Fruit fly (Drosophila melanogaster) whole organism, embryonic: ENCODE results near the gene CG16965.
A peak's percentile ranks its signal among the peaks of the same experiment; 100 is the strongest.

Experiments used
- Atf6 ChIP-seq: fragments of 200-800 bp; sonication (Bioruptor generic); IDR thresholded peaks from 2 replicates; pipeline ENCODE4 v1.3.6; 2022; ENCODE audit warnings: missing biosample characterization, missing genetic modification characterization
- Bdp1 ChIP-seq: fragments of 200-800 bp; sonication (Bioruptor generic); optimal IDR thresholded peaks from 3 replicates; lab custom pipeline; 2016; ENCODE audit warnings: missing biosample characterization, missing genetic modification characterization
- CG11456 ChIP-seq: fragments of 200-800 bp; sonication (Bioruptor generic); IDR thresholded peaks from 3 replicates; pipeline ENCODE4 v1.3.6; 2022; ENCODE audit warnings: missing biosample characterization, missing genetic modification characterization
- CG12071 ChIP-seq: fragments of 200-800 bp; sonication (Bioruptor generic); optimal IDR thresholded peaks from 3 replicates; lab custom pipeline; 2018; ENCODE audit warnings: missing biosample characterization, mild to moderate bottlenecking, missing genetic modification characterization
- CG12104 ChIP-seq: fragments of 200-800 bp; sonication (Bioruptor generic); optimal IDR thresholded peaks from 3 replicates; lab custom pipeline; 2016; ENCODE audit warnings: missing biosample characterization, missing genetic modification characterization
- CG12769 ChIP-seq: fragments of 200-800 bp; sonication (Bioruptor generic); optimal IDR thresholded peaks from 2 replicates; lab custom pipeline; 2019; ENCODE audit warnings: missing biosample characterization, mild to moderate bottlenecking, missing genetic modification characterization, moderate library complexity
- CG15269 ChIP-seq: fragments of 200-800 bp; sonication (Bioruptor generic); optimal IDR thresholded peaks from 2 replicates; lab custom pipeline; 2018; ENCODE audit warnings: missing biosample characterization, mild to moderate bottlenecking, missing genetic modification characterization, moderate library complexity
- CG15514 ChIP-seq: fragments of 200-800 bp; sonication (Bioruptor generic); optimal IDR thresholded peaks from 3 replicates; lab custom pipeline; 2017; ENCODE audit warnings: missing biosample characterization, missing genetic modification characterization, mild to moderate bottlenecking, moderate library complexity, missing genetic modification reagents
- CG15696 ChIP-seq: fragments of 200-800 bp; sonication (Bioruptor generic); optimal IDR thresholded peaks from 2 replicates; lab custom pipeline; 2019; ENCODE audit warnings: missing biosample characterization, mild to moderate bottlenecking, missing genetic modification characterization, moderate library complexity
- CG17568 ChIP-seq: fragments of 200-800 bp; sonication (Bioruptor generic); optimal IDR thresholded peaks from 2 replicates; lab custom pipeline; 2018; ENCODE audit warnings: missing biosample characterization, mild to moderate bottlenecking, missing genetic modification characterization, moderate library complexity
- CG17912 ChIP-seq: fragments of 200-800 bp; sonication (Bioruptor generic); optimal IDR thresholded peaks from 2 replicates; lab custom pipeline; 2018; ENCODE audit warnings: missing biosample characterization, mild to moderate bottlenecking, missing genetic modification characterization
- CG1832 ChIP-seq: fragments of 200-800 bp; sonication (Bioruptor generic); optimal IDR thresholded peaks from 2 replicates; lab custom pipeline; 2017; ENCODE audit warnings: missing biosample characterization, mild to moderate bottlenecking, missing genetic modification characterization, inconsistent platforms
- CG2678 ChIP-seq: fragments of 200-800 bp; sonication (Bioruptor generic); optimal IDR thresholded peaks from 3 replicates; lab custom pipeline; 2019; ENCODE audit warnings: missing biosample characterization, mild to moderate bottlenecking, missing genetic modification characterization, moderate library complexity
- CG42726 ChIP-seq: fragments of 200-800 bp; sonication (Bioruptor generic); IDR thresholded peaks from 2 replicates; pipeline ENCODE4 v1.3.6; 2022; ENCODE audit warnings: missing biosample characterization, missing genetic modification characterization; ENCODE audit not compliant: partially characterized antibody
- CG7839 ChIP-seq: fragments of 200-800 bp; sonication (Bioruptor generic); optimal IDR thresholded peaks from 3 replicates; lab custom pipeline; 2018; ENCODE audit warnings: missing biosample characterization, mild to moderate bottlenecking, missing genetic modification characterization, moderate library complexity
- CG9932 ChIP-seq: fragments of 200-800 bp; sonication (Bioruptor generic); IDR thresholded peaks from 2 replicates; pipeline ENCODE4 v1.3.6; 2022; ENCODE audit warnings: missing biosample characterization, missing genetic modification characterization
- Drgx ChIP-seq: fragments of 200-800 bp; sonication (Bioruptor generic); IDR thresholded peaks from 2 replicates; pipeline ENCODE4 v1.3.6; 2022; ENCODE audit warnings: missing biosample characterization, missing genetic modification characterization
- Hmr ChIP-seq: fragments of 200-800 bp; sonication (Bioruptor generic); optimal IDR thresholded peaks from 3 replicates; lab custom pipeline; 2017; ENCODE audit warnings: mild to moderate bottlenecking, missing biosample characterization, missing genetic modification reagents, missing genetic modification characterization
- Jarid2 ChIP-seq: fragments of 200-800 bp; sonication (Bioruptor generic); optimal IDR thresholded peaks from 3 replicates; lab custom pipeline; 2017; ENCODE audit warnings: mild to moderate bottlenecking, missing biosample characterization, missing genetic modification reagents, missing genetic modification characterization
- Mrtf ChIP-seq: fragments of 200-800 bp; sonication (Bioruptor generic); IDR thresholded peaks from 3 replicates; pipeline ENCODE4 v1.3.6; 2022; ENCODE audit warnings: missing biosample characterization, missing genetic modification characterization
- Nf-YC ChIP-seq: fragments of 200-800 bp; optimal IDR thresholded peaks from 3 replicates; lab custom pipeline; 2019; ENCODE audit warnings: missing biosample characterization, mild to moderate bottlenecking, missing genetic modification characterization, moderate library complexity
- PHDP ChIP-seq: fragments of 200-800 bp; sonication (Bioruptor generic); optimal IDR thresholded peaks from 3 replicates; lab custom pipeline; 2018; ENCODE audit warnings: missing biosample characterization, mild to moderate bottlenecking, missing genetic modification characterization, moderate library complexity
- Ptx1 ChIP-seq: fragments of 200-800 bp; sonication (Bioruptor generic); IDR thresholded peaks from 2 replicates; pipeline ENCODE4 v1.3.6; 2022; ENCODE audit warnings: missing biosample characterization, missing genetic modification characterization
- Side ChIP-seq: fragments of 200-800 bp; sonication (Bioruptor generic); optimal IDR thresholded peaks from 2 replicates; lab custom pipeline; 2016; ENCODE audit warnings: missing biosample characterization, missing genetic modification characterization
- abd-A ChIP-seq: fragments of 200-800 bp; sonication (Bioruptor generic); optimal IDR thresholded peaks from 3 replicates; lab custom pipeline; 2019; ENCODE audit warnings: missing biosample characterization, mild to moderate bottlenecking, missing genetic modification characterization, moderate library complexity
- bsh ChIP-seq, 2 experiments: fragments of 200-800 bp; sonication (Bioruptor generic); optimal IDR thresholded peaks; 2 replicates each; lab custom pipeline; 2017 to 2018; ENCODE audit warnings: mild to moderate bottlenecking in 2 of 2, missing biosample characterization in 2 of 2, missing genetic modification characterization in 2 of 2, moderate library complexity in 1 of 2
- chm ChIP-seq: fragments of 200-800 bp; sonication (Bioruptor generic); IDR thresholded peaks from 2 replicates; pipeline ENCODE4 v1.3.6; 2022; ENCODE audit warnings: missing biosample characterization, missing genetic modification characterization
- crc ChIP-seq: fragments of 200-800 bp; sonication (Bioruptor generic); optimal IDR thresholded peaks from 2 replicates; lab custom pipeline; 2016; ENCODE audit warnings: missing biosample characterization, missing genetic modification characterization
- grau ChIP-seq: fragments of 200-800 bp; optimal IDR thresholded peaks from 3 replicates; lab custom pipeline; 2019; ENCODE audit warnings: missing biosample characterization, mild to moderate bottlenecking, missing genetic modification characterization, moderate library complexity
- ind ChIP-seq: fragments of 200-800 bp; sonication (Bioruptor generic); optimal IDR thresholded peaks from 3 replicates; lab custom pipeline; 2016; ENCODE audit warnings: missing biosample characterization, missing genetic modification characterization
- jumu ChIP-seq: fragments of 200-800 bp; sonication (Bioruptor generic); optimal IDR thresholded peaks from 3 replicates; lab custom pipeline; 2016; ENCODE audit warnings: missing biosample characterization, missing genetic modification characterization
- lov ChIP-seq, 2 experiments: fragments of 200-800 bp in 1 of 2; fragments of >200 bp in 1 of 2; sonication (Bioruptor generic) in 1 of 2; IDR thresholded peaks in 1 of 2; optimal IDR thresholded peaks in 1 of 2; 2 replicates in 1 of 2; 3 replicates in 1 of 2; pipeline versions ENCODE4 v1.3.6 to Lab custom; 2017 to 2022; ENCODE audit warnings: missing biosample characterization in 1 of 2, missing genetic modification characterization in 1 of 2
- nom ChIP-seq: fragments of 200-800 bp; sonication (Bioruptor generic); optimal IDR thresholded peaks from 2 replicates; lab custom pipeline; 2017; ENCODE audit warnings: missing biosample characterization, missing genetic modification characterization, mild to moderate bottlenecking, moderate library complexity, missing genetic modification reagents
- pan ChIP-seq, 4 experiments: fragments of >200 bp in 3 of 4; fragments of 200-800 bp in 1 of 4; sonication (Bioruptor generic) in 1 of 4; optimal IDR thresholded peaks in 3 of 4; IDR thresholded peaks in 1 of 4; 2 replicates each; pipeline versions ENCODE4 v1.3.6 to Lab custom; 2017 to 2022; ENCODE audit warnings: missing biosample characterization in 2 of 4, missing genetic modification characterization in 2 of 4, mixed read lengths in 1 of 4
- seq ChIP-seq: fragments of 200-800 bp; sonication (Bioruptor generic); IDR thresholded peaks from 2 replicates; pipeline ENCODE4 v1.3.6; 2022; ENCODE audit warnings: missing biosample characterization, missing genetic modification characterization
- tio ChIP-seq: fragments of 200-800 bp; sonication (Bioruptor generic); optimal IDR thresholded peaks from 2 replicates; lab custom pipeline; 2017; ENCODE audit warnings: missing biosample characterization, missing genetic modification characterization, inconsistent platforms
- tup ChIP-seq: fragments of 200-800 bp; sonication (Bioruptor generic); optimal IDR thresholded peaks from 2 replicates; lab custom pipeline; 2016; ENCODE audit warnings: missing biosample characterization, mild to moderate bottlenecking, missing genetic modification characterization, moderate library complexity
- unc-4 ChIP-seq: fragments of 200-800 bp; sonication (Bioruptor generic); IDR thresholded peaks from 2 replicates; pipeline ENCODE4 v1.3.6; 2022; ENCODE audit warnings: missing biosample characterization, missing genetic modification characterization; ENCODE audit not compliant: partially characterized antibody
- unpg ChIP-seq: fragments of 200-800 bp; sonication (Bioruptor generic); optimal IDR thresholded peaks from 3 replicates; lab custom pipeline; 2018; ENCODE audit warnings: missing biosample characterization, mild to moderate bottlenecking, missing genetic modification characterization, moderate library complexity

Gene CG16965

dm6 chr2L:12025505-12025904, 44.1 kb downstream of the CG16965 start (continued):
- TF ChIP-seq nom (GFP tag; lab: Kevin White, UChicago), result peak; percentile 46
- peak; percentile 0 for TF ChIP-seq ind (GFP tag; lab: Kevin White, UChicago)
- no peak for TF ChIP-seq CG17568 (GFP tag; lab: Kevin White, UChicago)
- peak; percentile 21; the same call in 1 of the 2 replicates for TF ChIP-seq Atf6 (GFP tag; lab: Robert Waterston, UW)
- no peak for TF ChIP-seq CG15696 (tag; lab: Kevin White, UChicago)
- TF ChIP-seq CG15514 (GFP tag; lab: Kevin White, UChicago), result peak; percentile 15
- TF ChIP-seq CG17912 (GFP tag; lab: Kevin White, UChicago), result no peak
- peak; percentile 13 for TF ChIP-seq Hmr (GFP tag; lab: Kevin White, UChicago)
- peak; percentile 20 for TF ChIP-seq CG7839 (tag; lab: Kevin White, UChicago)
- TF ChIP-seq CG12769 (tag; lab: Kevin White, UChicago), result peak; percentile 83
- peak; percentile 4 for TF ChIP-seq PHDP (tag; lab: Kevin White, UChicago)
- no peak for TF ChIP-seq Side (GFP tag; lab: Kevin White, UChicago)
- peak; percentile 19 for TF ChIP-seq CG2678 (tag; lab: Kevin White, UChicago)
- peak; percentile 50 for TF ChIP-seq abd-A
- no peak for TF ChIP-seq CG1832 (GFP tag; lab: Kevin White, UChicago)
- TF ChIP-seq CG9932 (GFP tag; lab: Robert Waterston, UW), result peak; percentile 33; the same call in 1 of the 2 replicates
- peak; percentile 33; the same call in 1 of the 2 replicates for TF ChIP-seq chm (GFP tag; lab: Robert Waterston, UW)
- peak; percentile 5 for TF ChIP-seq Nf-YC
- no peak for TF ChIP-seq pan (optimal IDR thresholded peaks at IDR 0.05; lab: Kevin White, UChicago)
- TF ChIP-seq pan (GFP tag; optimal IDR thresholded peaks at IDR 0.05 in 1 of 2, IDR thresholded peaks at IDR 0.05 in 1 of 2), result peak in 1 of 2 experiments; percentile 49
- TF ChIP-seq CG15269 (tag; lab: Kevin White, UChicago), result peak; percentile 32
- peak; percentile 22 for TF ChIP-seq grau (tag; lab: Kevin White, UChicago)
- no peak for TF ChIP-seq CG42726 (GFP tag; lab: Robert Waterston, UW)
- no peak for TF ChIP-seq unc-4
- no peak for TF ChIP-seq Bdp1 (GFP tag; lab: Kevin White, UChicago)
- no peak for TF ChIP-seq jumu (GFP tag; lab: Kevin White, UChicago)
- no peak for TF ChIP-seq tio (GFP tag; lab: Kevin White, UChicago)
- 0 out of 2 replicates have a peak, but pooled peaks have one; percentile 7 for TF ChIP-seq seq (GFP tag; lab: Robert Waterston, UW)
- peak; percentile 8 for TF ChIP-seq unpg (GFP tag; lab: Kevin White, UChicago)
- TF ChIP-seq tup (GFP tag; lab: Kevin White, UChicago), result no peak
- 0 out of 3 replicates have a peak, but pooled peaks have one; percentile 24 for TF ChIP-seq CG11456 (GFP tag; lab: Robert Waterston, UW)
- TF ChIP-seq Ptx1 (GFP tag; lab: Robert Waterston, UW), result 0 out of 2 replicates have a peak, but pooled peaks have one; percentile 24
- no peak for TF ChIP-seq Mrtf (GFP tag; lab: Robert Waterston, UW)
- TF ChIP-seq CG12104, result no peak
- peak; percentile 43 for TF ChIP-seq CG12071
- TF ChIP-seq lov (optimal IDR thresholded peaks at IDR 0.05; lab: Kevin White, UChicago), result no peak
- TF ChIP-seq lov (GFP tag; IDR thresholded peaks at IDR 0.05; lab: Robert Waterston, UW), result 0 out of 3 replicates have a peak, but pooled peaks have one; percentile 45
- peak in 1 of 2 experiments; percentile 26 for TF ChIP-seq bsh (GFP tag; optimal IDR thresholded peaks at IDR 0.05; lab: Kevin White, UChicago)
- peak; percentile 67 for TF ChIP-seq Drgx (GFP tag; lab: Robert Waterston, UW)
- no peak for TF ChIP-seq crc (GFP tag; lab: Kevin White, UChicago)
- TF ChIP-seq Jarid2 (GFP tag; lab: Kevin White, UChicago), result no peak
